Fruit fly (Drosophila melanogaster): ENCODE measurements around the gene CG7394.

Gene CG7394

dm6 chr3L:11531300-11531699 lies 30.5 kb upstream of the CG7394 start (continued):
- TF ChIP-seq CG1832 (GFP tag; optimal IDR thresholded peaks at IDR 0.05) (no peak), cwo (GFP tag; optimal IDR thresholded peaks at IDR 0.05) (peak; percentile 14), otp (GFP tag; IDR thresholded peaks at IDR 0.05) (no peak), dysf (GFP tag; IDR thresholded peaks at IDR 0.05) (no peak; the same call in 2 of the 3 replicates), CG13296 (GFP tag; optimal IDR thresholded peaks at IDR 0.05) (no peak), jigr1 (GFP tag; IDR thresholded peaks at IDR 0.05) (no peak), hkb (optimal IDR thresholded peaks at IDR 0.05) (no peak), hkb (GFP tag; IDR thresholded peaks at IDR 0.05) (no peak), luna (GFP tag; optimal IDR thresholded peaks at IDR 0.05) (no peak), Mad (GFP tag; optimal IDR thresholded peaks at IDR 0.05) (no peak), fd96Cb (tag; optimal IDR thresholded peaks at IDR 0.05) (no peak), fu2 (GFP tag; optimal IDR thresholded peaks at IDR 0.05) (no peak), Rx (GFP tag; IDR thresholded peaks at IDR 0.05) (no peak), CG15073 (GFP tag; optimal IDR thresholded peaks at IDR 0.05) (no peak), ase (GFP tag; IDR thresholded peaks at IDR 0.05) (no peak), CG1647 (GFP tag; optimal IDR thresholded peaks at IDR 0.05) (no peak), Dip3 (GFP tag; optimal IDR thresholded peaks at IDR 0.05) (no peak), CG9215 (GFP tag; IDR thresholded peaks at IDR 0.05) (no peak), al (GFP tag; IDR thresholded peaks at IDR 0.05) (no peak), CG2875 (GFP tag; optimal IDR thresholded peaks at IDR 0.05) (no peak), CG1602 (GFP tag; optimal IDR thresholded peaks at IDR 0.05) (no peak), CG14667 (GFP tag; IDR thresholded peaks at IDR 0.05) (no peak), Mrtf (GFP tag; IDR thresholded peaks at IDR 0.05) (0 out of 3 replicates have a peak, but pooled peaks have one; percentile 8), Ets97D (GFP tag; optimal IDR thresholded peaks at IDR 0.05) (no peak), zen2 (GFP tag; IDR thresholded peaks at IDR 0.05; ENCODE audit: partially characterized antibody) (no peak), row (GFP tag; IDR thresholded peaks at IDR 0.05) (no peak), caup (GFP tag; optimal IDR thresholded peaks at IDR 0.05; ENCODE audit: severe bottlenecking) (peak; percentile 54), mld (GFP tag; IDR thresholded peaks at IDR 0.05; ENCODE audit: partially characterized antibody) (no peak), Adf1 (GFP tag; IDR thresholded peaks at IDR 0.05) (no peak; the same call in 1 of the 2 replicates), yki (optimal IDR thresholded peaks at IDR 0.05) (no peak), CG17359 (tag; optimal IDR thresholded peaks at IDR 0.05) (peak; percentile 12), HLH4C (GFP tag; IDR thresholded peaks at IDR 0.05; ENCODE audit: partially characterized antibody) (no peak), Oaz (GFP tag; IDR thresholded peaks at IDR 0.05) (no peak), Oli (tag; optimal IDR thresholded peaks at IDR 0.05) (no peak), stc (GFP tag; IDR thresholded peaks at IDR 0.05) (no peak), eve (GFP tag; optimal IDR thresholded peaks at IDR 0.05) (no peak), CG10565 (GFP tag; optimal IDR thresholded peaks at IDR 0.05) (no peak), CG1792 (GFP tag; optimal IDR thresholded peaks at IDR 0.05) (no peak), cas (GFP tag; IDR thresholded peaks at IDR 0.05) (no peak), CG10654 (GFP tag; optimal IDR thresholded peaks at IDR 0.05) (no peak), emc (GFP tag; optimal IDR thresholded peaks at IDR 0.05) (no peak), CG33557 (GFP tag; optimal IDR thresholded peaks at IDR 0.05) (no peak), Hr78 (GFP tag; optimal IDR thresholded peaks at IDR 0.05) (no peak)

Measured in whole organism, embryonic.